Worm (Caenorhabditis elegans): ENCODE data around the gene pqn-84.

DNA sequence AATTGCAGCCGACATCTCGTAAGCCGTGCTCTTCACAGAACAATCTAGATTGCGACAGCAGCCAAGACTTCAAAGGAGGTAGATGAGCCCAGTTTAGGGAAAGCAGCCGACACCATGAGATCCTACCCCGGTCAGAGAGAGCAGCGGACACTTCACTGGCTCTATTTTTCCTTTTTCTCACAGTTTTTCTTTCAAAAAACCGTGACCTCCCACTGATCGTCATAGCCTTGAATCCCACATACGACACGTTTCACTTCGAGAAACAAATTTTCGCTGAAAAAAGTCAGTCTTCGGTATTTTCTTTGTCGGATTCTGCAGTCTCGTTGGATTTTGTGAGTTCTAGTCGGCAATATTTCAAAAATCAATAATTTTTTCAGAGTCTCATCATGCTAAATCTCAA, 32.0 kb downstream of the pqn-84 start, which contains the start of gene Y41C4A.21:
- TF ChIP-seq blmp-1 (tag; optimal IDR thresholded peaks at IDR 0.05; ENCODE audit: insufficient read depth) (no peak), nhr-237 (tag; optimal IDR thresholded peaks at IDR 0.05) (no peak), nhr-25 (tag; optimal IDR thresholded peaks at IDR 0.05) (no peak), ztf-1 (GFP tag; conservative IDR thresholded peaks at IDR 0.05) (no peak), nhr-23 (tag; optimal IDR thresholded peaks at IDR 0.05) (no peak), snpc-4 (tag; optimal IDR thresholded peaks at IDR 0.05) (no peak), elt-1 (tag; optimal IDR thresholded peaks at IDR 0.05) (no peak), nhr-77 (tag; optimal IDR thresholded peaks at IDR 0.05) (no peak)

All from whole organism, L2 larva.